ENCODE assay signal across 1 fruit fly cellular context in the genomic region with DNA sequence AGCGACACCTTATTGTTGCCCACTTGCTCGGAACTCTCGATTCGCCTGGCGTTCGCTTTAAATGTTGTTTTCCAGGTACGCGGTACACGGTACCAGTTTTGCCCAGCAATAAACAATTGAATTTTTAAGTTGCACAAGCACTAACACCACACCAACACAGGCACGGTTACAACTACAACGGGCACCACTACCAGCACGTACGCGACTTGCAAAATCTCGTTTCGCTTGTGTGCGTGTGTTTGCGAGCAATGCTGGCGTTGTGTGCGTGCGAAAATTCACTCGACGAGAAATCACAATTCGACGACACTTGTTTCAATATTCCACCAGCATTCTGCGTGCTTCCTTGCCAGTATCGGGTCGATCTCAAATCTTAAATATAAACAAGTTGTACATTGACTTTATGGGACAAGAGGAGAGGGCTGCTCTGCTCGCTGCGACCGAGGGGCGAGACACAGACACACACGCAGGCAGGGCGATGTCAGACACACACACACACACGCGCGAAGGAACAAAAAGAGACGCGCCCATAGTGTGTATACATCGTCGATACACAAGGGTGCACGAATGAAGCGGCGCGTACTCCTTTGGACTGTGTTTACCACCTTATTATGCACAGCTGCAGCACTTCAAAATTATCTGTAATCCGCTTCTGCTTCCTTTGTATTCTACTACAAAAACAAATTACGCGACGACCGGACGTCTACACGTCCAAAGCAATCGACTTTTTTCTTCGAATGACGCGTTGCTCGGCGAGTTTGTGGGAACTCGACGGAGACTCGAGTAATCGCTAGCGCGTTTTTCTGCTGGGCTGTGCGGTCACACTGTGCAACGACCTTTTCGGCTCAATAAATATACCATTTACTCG.
A peak's percentile ranks its signal among the peaks of the same experiment; 100 is the strongest.
TF ChIP-seq lines count a peak whose summit lies in the region.

fwd (minus strand) TSS at position 740 of the 865 bp plus-strand sequence.

TF ChIP-seq in whole organism, embryonic, 481 proteins besides CTCF, POLR2A, EP300 and RAD21 (continued from another document):
- TF ChIP-seq CG12219 (GFP tag; optimal IDR thresholded peaks at IDR 0.05; lab: Kevin White, UChicago) (peak; percentile 15), Hr51 (GFP tag; optimal IDR thresholded peaks at IDR 0.05; lab: Kevin White, UChicago) (peak in 1 of 2 experiments; percentile 54), CG10565 (GFP tag; optimal IDR thresholded peaks at IDR 0.05; lab: Kevin White, UChicago) (no peak), org-1 (GFP tag; optimal IDR thresholded peaks at IDR 0.05; lab: Kevin White, UChicago) (no peak), Asciz (GFP tag; optimal IDR thresholded peaks at IDR 0.05; lab: Kevin White, UChicago) (no peak), CG31441 (GFP tag; IDR thresholded peaks at IDR 0.05; lab: Robert Waterston, UW) (peak; percentile 32; the same call in 1 of the 2 replicates), kah (GFP tag; optimal IDR thresholded peaks at IDR 0.05; lab: Kevin White, UChicago) (no peak), CG15696 (tag; optimal IDR thresholded peaks at IDR 0.05; lab: Kevin White, UChicago) (no peak), CG12391 (tag; optimal IDR thresholded peaks at IDR 0.05; lab: Kevin White, UChicago) (peak; percentile 62), PHDP (tag; optimal IDR thresholded peaks at IDR 0.05; lab: Kevin White, UChicago) (no peak), inv (GFP tag; IDR thresholded peaks at IDR 0.05; lab: Robert Waterston, UW; ENCODE audit: partially characterized antibody) (no peak; the same call in 1 of the 2 replicates), sob (GFP tag; IDR thresholded peaks at IDR 0.05; lab: Robert Waterston, UW) (peak; percentile 15; the same call in 1 of the 2 replicates), Atf6 (GFP tag; IDR thresholded peaks at IDR 0.05; lab: Robert Waterston, UW) (peak; percentile 50), ERR (GFP tag; optimal IDR thresholded peaks at IDR 0.05; lab: Kevin White, UChicago) (peak; percentile 32), Jarid2 (GFP tag; optimal IDR thresholded peaks at IDR 0.05; lab: Kevin White, UChicago) (peak; percentile 90), CG15479 (GFP tag; optimal IDR thresholded peaks at IDR 0.05; lab: Kevin White, UChicago) (peak; percentile 87), CG13296 (GFP tag; optimal IDR thresholded peaks at IDR 0.05; lab: Kevin White, UChicago) (peak; percentile 18), CG10959 (GFP tag; IDR thresholded peaks at IDR 0.05; lab: Robert Waterston, UW) (no peak), CG12236 (GFP tag; optimal IDR thresholded peaks at IDR 0.05; lab: Kevin White, UChicago) (no peak), dmrt11E (tag; optimal IDR thresholded peaks at IDR 0.05; lab: Kevin White, UChicago) (peak; percentile 10), Lhr (GFP tag; optimal IDR thresholded peaks at IDR 0.05; lab: Kevin White, UChicago) (peak; percentile 78), so (GFP tag; IDR thresholded peaks at IDR 0.05; lab: Robert Waterston, UW) (no peak), ham (GFP tag; IDR thresholded peaks at IDR 0.05; lab: Robert Waterston, UW) (no peak), CG10267 (tag; optimal IDR thresholded peaks at IDR 0.05; lab: Kevin White, UChicago) (peak; percentile 65), CG2116 (GFP tag; optimal IDR thresholded peaks at IDR 0.05; lab: Kevin White, UChicago) (peak; percentile 74), CG10654 (GFP tag; optimal IDR thresholded peaks at IDR 0.05; lab: Kevin White, UChicago) (no peak), pho (GFP tag; optimal IDR thresholded peaks at IDR 0.05; lab: Kevin White, UChicago) (peak; percentile 14), run (tag; optimal IDR thresholded peaks at IDR 0.05; lab: Kevin White, UChicago) (peak; percentile 13), schlank (tag; optimal IDR thresholded peaks at IDR 0.05; lab: Kevin White, UChicago) (peak; percentile 17), Dek (tag; optimal IDR thresholded peaks at IDR 0.05; lab: Kevin White, UChicago) (peak; percentile 12), vfl (GFP tag; optimal IDR thresholded peaks at IDR 0.05; lab: Kevin White, UChicago) (no peak), CG17612 (GFP tag; IDR thresholded peaks at IDR 0.05; lab: Robert Waterston, UW) (no peak), Stat92E (GFP tag; optimal IDR thresholded peaks at IDR 0.05; lab: Kevin White, UChicago) (peak in 1 of 3 experiments; percentile 55), Neu2 (GFP tag; optimal IDR thresholded peaks at IDR 0.05; lab: Kevin White, UChicago; ENCODE audit: borderline replicate concordance) (no peak), sima (GFP tag; optimal IDR thresholded peaks at IDR 0.05; lab: Kevin White, UChicago) (no peak), CG30431 (GFP tag; optimal IDR thresholded peaks at IDR 0.05; lab: Kevin White, UChicago) (no peak), CG6254 (GFP tag; optimal IDR thresholded peaks at IDR 0.05; lab: Kevin White, UChicago) (no peak), CG8290 (GFP tag; optimal IDR thresholded peaks at IDR 0.05; lab: Kevin White, UChicago) (peak; percentile 61), CG8290 (tag; optimal IDR thresholded peaks at IDR 0.05; lab: Kevin White, UChicago) (peak; percentile 77 to 81), BEAF-32 (GFP tag; optimal IDR thresholded peaks at IDR 0.05; lab: Kevin White, UChicago) (peak; percentile 52), HmgZ (tag; optimal IDR thresholded peaks at IDR 0.05; lab: Kevin White, UChicago) (peak; percentile 85)
TF ChIP-seq in whole organism, embryonic: peak in this region for 206.
